Fruit fly (Drosophila melanogaster): ENCODE results near the gene CG8086.

CG8086 gene

DNA sequence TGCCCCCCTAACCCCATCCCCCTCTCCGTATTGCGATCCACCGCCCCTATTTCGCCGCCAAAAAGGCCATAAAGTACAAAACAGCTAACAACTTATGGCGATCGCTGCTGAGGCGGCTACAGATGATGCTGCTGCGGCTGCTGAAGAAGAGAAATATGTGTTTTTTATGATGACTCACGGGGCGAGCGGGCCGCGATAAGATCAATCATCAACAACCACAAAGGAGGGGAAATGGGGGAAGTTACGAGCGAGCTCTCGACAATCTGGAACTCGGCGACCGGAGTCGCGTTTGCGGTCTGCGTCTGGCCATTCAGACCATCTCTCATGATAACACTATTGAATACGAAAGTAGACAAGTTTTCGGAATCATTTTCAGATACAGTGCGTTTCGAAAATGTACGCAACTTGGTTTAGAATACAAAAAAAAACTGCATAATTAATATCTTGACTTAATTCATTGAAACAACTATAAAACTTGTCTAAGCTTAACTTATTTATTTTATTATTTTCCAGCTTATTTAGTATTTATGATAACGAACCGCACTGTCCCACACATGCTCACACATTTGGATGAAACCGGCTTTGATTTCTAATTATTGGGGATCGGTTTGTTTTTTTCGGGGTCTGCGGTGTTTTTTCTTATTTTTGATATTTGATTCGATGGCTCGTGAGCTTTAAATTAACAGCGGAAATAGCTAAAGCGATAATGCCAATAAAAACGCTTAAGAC is 35.0 kb upstream of the CG8086 start (continued):
- TF ChIP-seq CG8359 (GFP tag; optimal IDR thresholded peaks at IDR 0.05; ENCODE audit: borderline replicate concordance), result peak; percentile 82
- peak; percentile 80 for TF ChIP-seq Hey (tag; optimal IDR thresholded peaks at IDR 0.05)
- TF ChIP-seq CG14860 (GFP tag; IDR thresholded peaks at IDR 0.05; ENCODE audit: partially characterized antibody), result no peak
- peak; percentile 94 for TF ChIP-seq CG17385 (GFP tag; optimal IDR thresholded peaks at IDR 0.05)
- peak; percentile 92 for TF ChIP-seq gro (GFP tag; optimal IDR thresholded peaks at IDR 0.05)
- TF ChIP-seq CG9797 (GFP tag; optimal IDR thresholded peaks at IDR 0.05), result peak; percentile 38
- TF ChIP-seq sqz (GFP tag; optimal IDR thresholded peaks at IDR 0.05), result peak; percentile 96
- peak; percentile 94 for TF ChIP-seq trem (tag; optimal IDR thresholded peaks at IDR 0.05)
- peak; percentile 91 for TF ChIP-seq CG1602 (GFP tag; optimal IDR thresholded peaks at IDR 0.05)
- TF ChIP-seq CG18476 (GFP tag; optimal IDR thresholded peaks at IDR 0.05), result peak; percentile 94
- TF ChIP-seq Dip2 (GFP tag; IDR thresholded peaks at IDR 0.05), result peak; percentile 17; the same call in 1 of the 2 replicates
- peak; percentile 95 for TF ChIP-seq tin (GFP tag; optimal IDR thresholded peaks at IDR 0.05)
- TF ChIP-seq sug (tag; optimal IDR thresholded peaks at IDR 0.05), result peak; percentile 93
- peak; percentile 96 for TF ChIP-seq lilli (GFP tag; optimal IDR thresholded peaks at IDR 0.05)
- peak; percentile 97 for TF ChIP-seq HmgZ (tag; optimal IDR thresholded peaks at IDR 0.05)
- peak; percentile 98 for TF ChIP-seq Awh (GFP tag; IDR thresholded peaks at IDR 0.05)
- TF ChIP-seq CG7556 (GFP tag; optimal IDR thresholded peaks at IDR 0.05), result peak; percentile 97
- peak; percentile 87 for TF ChIP-seq CG16779 (GFP tag; IDR thresholded peaks at IDR 0.05)
- peak; percentile 95 for TF ChIP-seq CrebB (tag; optimal IDR thresholded peaks at IDR 0.05)
- TF ChIP-seq seq (GFP tag; IDR thresholded peaks at IDR 0.05), result peak; percentile 97
- peak in 1 of 2 experiments; percentile 63 for TF ChIP-seq crp (GFP tag; optimal IDR thresholded peaks at IDR 0.05)
- peak; percentile 93 for TF ChIP-seq vfl (GFP tag; optimal IDR thresholded peaks at IDR 0.05)
- TF ChIP-seq Atf3 (GFP tag; optimal IDR thresholded peaks at IDR 0.05), result peak; percentile 87
- peak; percentile 38 for TF ChIP-seq stwl (tag; optimal IDR thresholded peaks at IDR 0.05)
- peak; percentile 93 for TF ChIP-seq Fer2 (tag; optimal IDR thresholded peaks at IDR 0.05)
- no peak for TF ChIP-seq h (optimal IDR thresholded peaks at IDR 0.05)
- TF ChIP-seq al (GFP tag; IDR thresholded peaks at IDR 0.05), result peak; percentile 95
- TF ChIP-seq CG6654 (GFP tag; optimal IDR thresholded peaks at IDR 0.05), result peak; percentile 77
- peak; percentile 94 for TF ChIP-seq Aef1 (GFP tag; IDR thresholded peaks at IDR 0.05)
- TF ChIP-seq lbe (GFP tag; optimal IDR thresholded peaks at IDR 0.05), result peak; percentile 32
- TF ChIP-seq zfh2 (GFP tag; optimal IDR thresholded peaks at IDR 0.05), result peak; percentile 92
- TF ChIP-seq wor (GFP tag; IDR thresholded peaks at IDR 0.05), result peak; percentile 94
- peak; percentile 91 for TF ChIP-seq HLH54F (GFP tag; optimal IDR thresholded peaks at IDR 0.05)
- peak; percentile 85 for TF ChIP-seq CG30431 (GFP tag; optimal IDR thresholded peaks at IDR 0.05)
- TF ChIP-seq CG15601 (tag; optimal IDR thresholded peaks at IDR 0.05), result peak; percentile 96
- TF ChIP-seq ara (GFP tag; IDR thresholded peaks at IDR 0.05), result peak; percentile 97
- no peak for TF ChIP-seq Trl (optimal IDR thresholded peaks at IDR 0.05)
- peak; percentile 90 for TF ChIP-seq Trl (GFP tag; optimal IDR thresholded peaks at IDR 0.05)
- TF ChIP-seq Opbp (GFP tag; IDR thresholded peaks at IDR 0.05; ENCODE audit: partially characterized antibody), result no peak
- peak; percentile 92 for TF ChIP-seq pnt (GFP tag; optimal IDR thresholded peaks at IDR 0.05)
- TF ChIP-seq Myb (GFP tag; optimal IDR thresholded peaks at IDR 0.05), result peak; percentile 79
- peak; percentile 95 for TF ChIP-seq onecut (GFP tag; IDR thresholded peaks at IDR 0.05)
- TF ChIP-seq CG6683 (GFP tag; optimal IDR thresholded peaks at IDR 0.05), result peak; percentile 91
- peak; percentile 82 for TF ChIP-seq pb (GFP tag; optimal IDR thresholded peaks at IDR 0.05)
- peak; percentile 92 for TF ChIP-seq slp2 (GFP tag; optimal IDR thresholded peaks at IDR 0.05)
- peak; percentile 79 for TF ChIP-seq ERR (GFP tag; optimal IDR thresholded peaks at IDR 0.05)
- peak; percentile 38 for TF ChIP-seq nom (GFP tag; optimal IDR thresholded peaks at IDR 0.05)
- TF ChIP-seq CG4424 (GFP tag; optimal IDR thresholded peaks at IDR 0.05), result peak; percentile 96
- peak; percentile 81 for TF ChIP-seq CG17802 (tag; optimal IDR thresholded peaks at IDR 0.05)
- peak; percentile 97 for TF ChIP-seq CG6689 (GFP tag; IDR thresholded peaks at IDR 0.05)

All from whole organism, embryonic.